Worm (Caenorhabditis elegans) whole organism, L3 larva: ENCODE results near the gene R151.2.

Experiments
- ama-1 ChIP-seq: fragments of 150-350 bp; optimal IDR thresholded peaks from 2 replicates; lab custom pipeline; 2018
- ceh-16 ChIP-seq: sonication (generic microtip); optimal IDR thresholded peaks from 2 replicates; lab custom pipeline; 2017; ENCODE audit warnings: missing biosample characterization, missing genetic modification characterization
- mdl-1 ChIP-seq: fragments of 150-350 bp; optimal IDR thresholded peaks from 2 replicates; lab custom pipeline; 2014; ENCODE audit warnings: missing biosample characterization, missing genetic modification characterization
- mml-1 ChIP-seq: fragments of 150-350 bp; sonication (generic microtip); optimal IDR thresholded peaks from 3 replicates; lab custom pipeline; 2014; ENCODE audit warnings: missing biosample characterization, missing genetic modification characterization
- nhr-237 ChIP-seq: fragments of 150-350 bp; optimal IDR thresholded peaks from 2 replicates; lab custom pipeline; 2014; ENCODE audit warnings: missing biosample characterization, missing genetic modification characterization
- nhr-67 ChIP-seq: fragments of 150-350 bp; optimal IDR thresholded peaks from 2 replicates; lab custom pipeline; 2014; ENCODE audit warnings: missing biosample characterization, missing genetic modification characterization
- nhr-77 ChIP-seq: fragments of 150-350 bp; optimal IDR thresholded peaks from 2 replicates; lab custom pipeline; 2014; ENCODE audit warnings: missing biosample characterization, missing genetic modification characterization

- no peak for TF ChIP-seq nhr-77 (tag; lab: Kevin White, UChicago)
- no peak for TF ChIP-seq ceh-16 (tag; lab: Kevin White, UChicago)
- no peak for TF ChIP-seq mml-1 (tag; lab: Kevin White, UChicago)
- TF ChIP-seq nhr-67 (tag; lab: Kevin White, UChicago): no peak
- TF ChIP-seq nhr-237: no peak
- no peak for TF ChIP-seq ama-1 (lab: Kevin White, UChicago)
- TF ChIP-seq mdl-1: no peak
Measured at ce11 chrIII:7212028-7212427, 2.3 kb downstream of the R151.2 start.
